Worm (Caenorhabditis elegans): ENCODE data around the gene igcm-2.

ce11 chrX:6440464-6440863 lies 49.1 kb upstream of the igcm-2 start, which contains the start of gene K10C2.14:
- no peak for TF ChIP-seq C34F6.9 (tag; optimal IDR thresholded peaks at IDR 0.05)
- TF ChIP-seq unc-55 (GFP tag; optimal IDR thresholded peaks at IDR 0.05) = no peak
- no peak for TF ChIP-seq ztf-4 (tag; optimal IDR thresholded peaks at IDR 0.05)
- no peak for TF ChIP-seq ama-1 (optimal IDR thresholded peaks at IDR 0.05)
- TF ChIP-seq alr-1 (tag; optimal IDR thresholded peaks at IDR 0.05) = no peak
- TF ChIP-seq fos-1 (tag; optimal IDR thresholded peaks at IDR 0.05) = no peak
- no peak for TF ChIP-seq peb-1 (tag; optimal IDR thresholded peaks at IDR 0.05)
- TF ChIP-seq nhr-6 (tag; optimal IDR thresholded peaks at IDR 0.05) = no peak
- no peak for TF ChIP-seq zag-1 (tag; optimal IDR thresholded peaks at IDR 0.05)
- no peak for TF ChIP-seq ztf-11 (tag; optimal IDR thresholded peaks at IDR 0.05)
- no peak for TF ChIP-seq nhr-11 (tag; optimal IDR thresholded peaks at IDR 0.05)
- no peak for TF ChIP-seq lin-11 (tag; optimal IDR thresholded peaks at IDR 0.05)
- no peak for TF ChIP-seq unc-62 (GFP tag; optimal IDR thresholded peaks at IDR 0.05)
- no peak for TF ChIP-seq nhr-12 (tag; optimal IDR thresholded peaks at IDR 0.05)
